Fruit fly (Drosophila melanogaster) whole organism, prepupa: Measurements from ENCODE around the gene Sox21b.

Source experiments
- Blimp-1 ChIP-seq: fragments of 200-800 bp; sonication (Bioruptor generic); optimal IDR thresholded peaks from 3 replicates; lab custom pipeline; 2017; ENCODE audit warnings: missing biosample characterization, missing genetic modification characterization, mild to moderate bottlenecking, moderate library complexity, missing genetic modification reagents
- CG1621 ChIP-seq: fragments of 200-800 bp; sonication (Bioruptor generic); optimal IDR thresholded peaks from 3 replicates; lab custom pipeline; 2018; ENCODE audit warnings: missing biosample characterization, mild to moderate bottlenecking, missing genetic modification characterization
- CG34406 ChIP-seq: fragments of 200-800 bp; sonication (Bioruptor generic); optimal IDR thresholded peaks from 3 replicates; lab custom pipeline; 2016; ENCODE audit warnings: missing biosample characterization, missing genetic modification characterization
- CG6854 ChIP-seq: fragments of 200-800 bp; sonication (Bioruptor generic); optimal IDR thresholded peaks from 2 replicates; lab custom pipeline; 2017; ENCODE audit warnings: missing biosample characterization, mild to moderate bottlenecking, missing genetic modification characterization
- Eip93F ChIP-seq: fragments of 200-800 bp; sonication (Bioruptor generic); optimal IDR thresholded peaks from 2 replicates; lab custom pipeline; 2016; ENCODE audit warnings: missing biosample characterization, mild to moderate bottlenecking, missing genetic modification characterization
- Hr4 ChIP-seq: fragments of 200-800 bp; sonication (Bioruptor generic); optimal IDR thresholded peaks from 3 replicates; lab custom pipeline; 2016; ENCODE audit warnings: missing biosample characterization, missing genetic modification characterization
- OdsH ChIP-seq: fragments of 200-800 bp; sonication (Bioruptor generic); optimal IDR thresholded peaks from 3 replicates; lab custom pipeline; 2016; ENCODE audit warnings: missing biosample characterization, missing genetic modification characterization
- achi ChIP-seq: fragments of 200-800 bp; sonication (Bioruptor generic); optimal IDR thresholded peaks from 3 replicates; lab custom pipeline; 2016; ENCODE audit warnings: missing biosample characterization, missing genetic modification characterization
- vri ChIP-seq: fragments of 200-800 bp; sonication (Bioruptor generic); optimal IDR thresholded peaks from 3 replicates; lab custom pipeline; 2016; ENCODE audit warnings: missing biosample characterization, mild to moderate bottlenecking, missing genetic modification characterization

- TF ChIP-seq vri (GFP tag; lab: Kevin White, UChicago) = no peak
- TF ChIP-seq CG34406 (GFP tag; lab: Kevin White, UChicago) = no peak
- no peak for TF ChIP-seq Hr4 (GFP tag; lab: Kevin White, UChicago)
- no peak for TF ChIP-seq OdsH (GFP tag; lab: Kevin White, UChicago)
- no peak for TF ChIP-seq CG6854 (GFP tag; lab: Kevin White, UChicago)
- TF ChIP-seq CG1621 (tag; lab: Kevin White, UChicago) = no peak
- no peak for TF ChIP-seq Eip93F (GFP tag; lab: Kevin White, UChicago)
- TF ChIP-seq Blimp-1 (GFP tag; lab: Kevin White, UChicago) = no peak
- no peak for TF ChIP-seq achi (GFP tag; lab: Kevin White, UChicago)
Observed at dm6 chr3L:14097941-14098545, 33.1 kb downstream of the Sox21b start, which contains the start of gene Fbp1.
